Worm (Caenorhabditis elegans) whole organism, late embryonic: ENCODE data around the gene M05D6.8.

ENCODE experiments used
- F13H6.1 ChIP-seq: sonication (generic microtip); optimal IDR thresholded peaks from 2 replicates; lab custom pipeline; 2016; ENCODE audit warnings: missing genetic modification characterization, missing compliant biosample characterization
- K09A11.1 ChIP-seq: sonication (generic microtip); optimal IDR thresholded peaks from 2 replicates; lab custom pipeline; 2017; ENCODE audit warnings: antibody characterized with exemption, mild to moderate bottlenecking, missing genetic modification characterization, missing compliant biosample characterization; ENCODE audit not compliant: insufficient read depth
- pha-2 ChIP-seq: sonication (generic microtip); optimal IDR thresholded peaks from 2 replicates; lab custom pipeline; 2017; ENCODE audit warnings: mild to moderate bottlenecking, missing genetic modification characterization, missing compliant biosample characterization

DNA sequence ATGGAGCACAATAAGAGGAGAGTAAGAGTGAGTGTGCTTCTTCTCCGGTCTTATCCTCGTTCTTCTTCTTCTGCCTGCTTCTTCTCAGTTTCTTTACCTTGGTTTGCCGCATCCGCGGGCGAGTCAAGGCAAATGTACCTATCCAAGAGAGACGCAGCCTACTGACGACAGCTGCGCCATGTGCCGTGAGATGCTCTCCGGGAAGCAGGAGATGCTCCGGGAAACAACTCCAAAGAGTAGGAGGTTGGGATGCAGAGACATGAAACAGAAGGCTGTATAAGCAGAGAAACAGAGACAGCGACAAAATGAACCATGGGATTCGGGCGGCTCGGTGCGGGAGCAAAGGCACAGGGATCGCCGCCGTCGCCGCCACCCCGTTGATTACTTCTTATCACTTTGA lies 28.0 kb upstream of the M05D6.8 start:
- TF ChIP-seq F13H6.1 (tag; lab: Kevin White, UChicago) (no peak), pha-2 (tag; lab: Kevin White, UChicago) (no peak), K09A11.1 (no peak)
